Fruit fly (Drosophila melanogaster): ENCODE measurements around the gene Bub3.

The Bub3 gene

DNA sequence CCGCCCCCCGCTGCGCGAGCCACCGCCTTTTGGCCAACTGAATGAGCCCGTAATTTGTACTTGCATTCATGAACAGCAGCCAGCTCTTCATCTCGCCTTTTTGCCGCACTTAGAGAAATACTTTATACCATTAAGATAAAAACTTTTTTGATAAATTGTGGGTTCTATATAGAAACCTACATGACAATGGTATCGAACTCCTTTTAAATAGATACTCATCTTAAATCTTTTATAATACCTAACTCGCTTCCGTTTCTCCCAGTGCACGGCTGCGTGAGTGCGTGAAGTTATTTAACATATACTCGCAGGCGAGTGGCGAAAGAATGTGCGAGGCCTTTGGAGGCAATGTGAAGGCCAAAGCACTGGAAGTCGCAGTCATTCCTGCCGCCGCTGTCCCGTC lies 49.3 kb downstream of the Bub3 start (continued):
- TF ChIP-seq Lim3 (GFP tag; IDR thresholded peaks at IDR 0.05) (0 out of 2 replicates have a peak, but pooled peaks have one; percentile 29), CG8089 (GFP tag; optimal IDR thresholded peaks at IDR 0.05) (no peak), Dp (GFP tag; optimal IDR thresholded peaks at IDR 0.05) (no peak), unpg (GFP tag; optimal IDR thresholded peaks at IDR 0.05) (peak; percentile 55), onecut (GFP tag; IDR thresholded peaks at IDR 0.05) (no peak), chif (GFP tag; optimal IDR thresholded peaks at IDR 0.05) (peak in 1 of 2 experiments; percentile 18), H15 (GFP tag; IDR thresholded peaks at IDR 0.05) (0 out of 3 replicates have a peak, but pooled peaks have one; percentile 17), CG15479 (GFP tag; optimal IDR thresholded peaks at IDR 0.05) (no peak), phol (tag; optimal IDR thresholded peaks at IDR 0.05) (peak; percentile 34), slbo (GFP tag; IDR thresholded peaks at IDR 0.05) (peak; percentile 48; the same call in 1 of the 2 replicates), nmo (GFP tag; optimal IDR thresholded peaks at IDR 0.05) (peak; percentile 0), CG10321 (GFP tag; IDR thresholded peaks at IDR 0.05) (no peak), CG11504 (tag; optimal IDR thresholded peaks at IDR 0.05) (peak; percentile 58), E2f1 (GFP tag; IDR thresholded peaks at IDR 0.05) (peak; percentile 37; the same call in 1 of the 2 replicates), CG2678 (tag; optimal IDR thresholded peaks at IDR 0.05) (peak; percentile 60), Ssrp (tag; optimal IDR thresholded peaks at IDR 0.05) (peak; percentile 30), CG8388 (GFP tag; optimal IDR thresholded peaks at IDR 0.05) (peak; percentile 20), CG9215 (GFP tag; IDR thresholded peaks at IDR 0.05) (0 out of 2 replicates have a peak, but pooled peaks have one; percentile 13), CG12942 (GFP tag; optimal IDR thresholded peaks at IDR 0.05) (no peak), bbx (GFP tag; IDR thresholded peaks at IDR 0.05; ENCODE audit: partially characterized antibody) (no peak), yki (optimal IDR thresholded peaks at IDR 0.05) (no peak), CG9817 (tag; optimal IDR thresholded peaks at IDR 0.05) (peak; percentile 28), CG12155 (GFP tag; optimal IDR thresholded peaks at IDR 0.05) (peak; percentile 9), lab (GFP tag; optimal IDR thresholded peaks at IDR 0.05) (peak; percentile 76), CG7839 (tag; optimal IDR thresholded peaks at IDR 0.05) (peak; percentile 64), H2.0 (GFP tag; IDR thresholded peaks at IDR 0.05) (no peak), abd-A (tag; optimal IDR thresholded peaks at IDR 0.05) (no peak), Adf1 (GFP tag; IDR thresholded peaks at IDR 0.05) (no peak), CG8765 (GFP tag; IDR thresholded peaks at IDR 0.05) (no peak), CG17359 (tag; optimal IDR thresholded peaks at IDR 0.05) (peak; percentile 35), pzg (GFP tag; optimal IDR thresholded peaks at IDR 0.05) (no peak), ham (GFP tag; IDR thresholded peaks at IDR 0.05) (0 out of 2 replicates have a peak, but pooled peaks have one; percentile 32), CG17361 (GFP tag; IDR thresholded peaks at IDR 0.05) (peak; percentile 35; the same call in 1 of the 3 replicates), CG33213 (GFP tag; optimal IDR thresholded peaks at IDR 0.05) (no peak), lola (GFP tag; optimal IDR thresholded peaks at IDR 0.05) (no peak), Oli (tag; optimal IDR thresholded peaks at IDR 0.05) (peak; percentile 26), pan (optimal IDR thresholded peaks at IDR 0.05) (no peak), pan (GFP tag; optimal IDR thresholded peaks at IDR 0.05 in 1 of 2, IDR thresholded peaks at IDR 0.05 in 1 of 2) (peak in 1 of 2 experiments; percentile 49), CG10431 (GFP tag; optimal IDR thresholded peaks at IDR 0.05) (no peak), CG7372 (GFP tag; IDR thresholded peaks at IDR 0.05) (0 out of 2 replicates have a peak, but pooled peaks have one; percentile 6), sisA (GFP tag; IDR thresholded peaks at IDR 0.05) (peak; percentile 33; the same call in 1 of the 2 replicates), CG1792 (GFP tag; optimal IDR thresholded peaks at IDR 0.05) (no peak), Hsf (GFP tag; optimal IDR thresholded peaks at IDR 0.05) (peak; percentile 22), Aef1 (GFP tag; IDR thresholded peaks at IDR 0.05) (peak; percentile 32; the same call in 1 of the 3 replicates), ind (GFP tag; optimal IDR thresholded peaks at IDR 0.05) (peak; percentile 49), CG11085 (GFP tag; IDR thresholded peaks at IDR 0.05) (no peak), CG34224 (GFP tag; IDR thresholded peaks at IDR 0.05; ENCODE audit: partially characterized antibody) (no peak), zen (tag; optimal IDR thresholded peaks at IDR 0.05) (peak; percentile 1), dmrt99B (tag; optimal IDR thresholded peaks at IDR 0.05) (peak; percentile 54), pum (GFP tag; optimal IDR thresholded peaks at IDR 0.05) (no peak), CG4424 (GFP tag; optimal IDR thresholded peaks at IDR 0.05) (peak; percentile 45)
